Worm (Caenorhabditis elegans) whole organism, late embryonic: ENCODE results near the gene lgc-5.

Experiments used
- F13H6.1 ChIP-seq: sonication (generic microtip); optimal IDR thresholded peaks from 2 replicates; lab custom pipeline; 2016; ENCODE audit warnings: missing genetic modification characterization, missing compliant biosample characterization
- ama-1 ChIP-seq: fragments of 150-350 bp; optimal IDR thresholded peaks from 2 replicates; lab custom pipeline; 2014
- ceh-14 ChIP-seq: sonication (generic microtip); optimal IDR thresholded peaks from 2 replicates; lab custom pipeline; 2016; ENCODE audit warnings: missing genotype, missing genetic modification characterization, missing compliant biosample characterization
- fkh-10 ChIP-seq: fragments of 150-350 bp; optimal IDR thresholded peaks from 2 replicates; lab custom pipeline; 2014; ENCODE audit warnings: missing biosample characterization, missing genetic modification reagents, missing genetic modification characterization
- hlh-6 ChIP-seq: sonication (generic microtip); optimal IDR thresholded peaks from 2 replicates; lab custom pipeline; 2016; ENCODE audit warnings: missing genotype, missing genetic modification characterization, missing compliant biosample characterization
- pat-9 ChIP-seq: fragments of 200-800 bp; sonication (Bioruptor generic); optimal IDR thresholded peaks from 2 replicates; lab custom pipeline; 2018; ENCODE audit warnings: mild to moderate bottlenecking, missing genetic modification characterization, moderate library complexity, missing compliant biosample characterization
- pqm-1 ChIP-seq: sonication (generic microtip); optimal IDR thresholded peaks from 2 replicates; lab custom pipeline; 2016; ENCODE audit warnings: missing genetic modification characterization, missing compliant biosample characterization
- ref-2 ChIP-seq: sonication (generic microtip); optimal IDR thresholded peaks from 2 replicates; lab custom pipeline; 2016; ENCODE audit warnings: missing genetic modification characterization, missing compliant biosample characterization

DNA sequence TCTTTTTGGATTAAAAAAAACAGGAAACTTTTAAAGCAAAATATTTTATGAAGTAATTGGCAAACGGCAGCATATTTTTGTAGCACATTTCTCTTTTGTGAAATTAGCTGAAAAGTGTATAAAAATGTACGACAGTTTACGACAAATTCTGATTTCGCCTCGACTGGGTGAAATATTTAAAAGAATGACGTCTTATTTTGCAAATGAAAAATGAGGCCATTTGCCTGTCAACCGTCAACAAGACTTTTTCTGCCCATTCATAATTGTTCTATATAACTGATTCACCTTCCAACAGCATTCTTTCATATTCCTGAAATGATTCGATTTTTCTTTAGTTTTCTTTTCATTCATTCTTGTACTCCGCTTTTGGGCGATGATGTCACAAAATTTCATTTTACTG lies 13.1 kb downstream of the lgc-5 start, which contains the start of the genes F17E9.2 and col-116:
- TF ChIP-seq hlh-6 (tag; lab: Kevin White, UChicago) = no peak
- no peak for TF ChIP-seq pat-9 (tag; lab: Kevin White, UChicago)
- no peak for TF ChIP-seq ama-1 (lab: Kevin White, UChicago)
- TF ChIP-seq F13H6.1 (tag; lab: Kevin White, UChicago) = no peak
- no peak for TF ChIP-seq ceh-14 (tag; lab: Kevin White, UChicago)
- TF ChIP-seq fkh-10 = no peak
- no peak for TF ChIP-seq pqm-1 (tag; lab: Kevin White, UChicago)
- TF ChIP-seq ref-2 (tag; lab: Kevin White, UChicago) = no peak
